Fruit fly (Drosophila melanogaster) S2 (cell line): ENCODE data around the gene CG34302.

ENCODE experiments used
- CG8478 ChIP-seq: fragments of >200 bp; optimal IDR thresholded peaks from 2 replicates; lab custom pipeline; 2018
- CTCF ChIP-seq, 2 experiments: fragments of >200 bp; optimal IDR thresholded peaks; 2 replicates each; lab custom pipeline; 2018

dm6 chr3R:9851653-9852052 lies 28.0 kb upstream of the CG34302 start:
- TF ChIP-seq CG8478 (lab: Kevin White, UChicago), result no peak
- TF ChIP-seq CTCF (optimal IDR thresholded peaks at IDR 0.05; lab: Kevin White, UChicago), result no peak
